Worm (Caenorhabditis elegans) whole organism, L4 larva: ENCODE results near the gene sca-1.

Experiments used
- D1046.2 ChIP-seq: fragments of 200-800 bp; sonication (Bioruptor generic); IDR thresholded peaks from 2 replicates; pipeline ENCODE4 v1.3.6; 2022; ENCODE audit warnings: missing genetic modification characterization, missing compliant biosample characterization
- F49E8.2 ChIP-seq: sonication (generic microtip); optimal IDR thresholded peaks from 2 replicates; lab custom pipeline; 2016; ENCODE audit warnings: missing compliant biosample characterization, mild to moderate bottlenecking, missing genetic modification characterization, borderline replicate concordance
- Y105C5A.15 ChIP-seq: fragments of 200-800 bp; sonication (Bioruptor generic); IDR thresholded peaks from 2 replicates; pipeline ENCODE4 v1.3.6; 2022; ENCODE audit warnings: missing genetic modification characterization, missing compliant biosample characterization
- Y48G9A.11 ChIP-seq: fragments of 200-800 bp; sonication (Bioruptor generic); IDR thresholded peaks from 2 replicates; pipeline ENCODE4 v1.3.6; 2022; ENCODE audit warnings: missing genetic modification reagents, missing genetic modification characterization, missing compliant biosample characterization
- aha-1 ChIP-seq: fragments of 150-350 bp; peaks from one replicate; lab custom pipeline; 2014; ENCODE audit warnings: missing biosample characterization, missing genetic modification characterization
- ama-1 ChIP-seq: fragments of 150-350 bp; optimal IDR thresholded peaks from 2 replicates; lab custom pipeline; 2014; ENCODE audit warnings: inconsistent platforms, mixed read lengths
- ceh-20 ChIP-seq: fragments of 200-800 bp; sonication (Bioruptor generic); IDR thresholded peaks from 2 replicates; pipeline ENCODE4 v1.3.6; 2022; ENCODE audit warnings: missing genetic modification reagents, missing genetic modification characterization, missing compliant biosample characterization
- ceh-28 ChIP-seq: fragments of 150-350 bp; optimal IDR thresholded peaks from 2 replicates; lab custom pipeline; 2014; ENCODE audit warnings: missing biosample characterization, missing genetic modification reagents, missing genetic modification characterization
- ceh-44 ChIP-seq: fragments of 200-800 bp; sonication (Bioruptor generic); IDR thresholded peaks from 2 replicates; pipeline ENCODE4 v1.3.6; 2022; ENCODE audit warnings: missing genetic modification reagents, missing genetic modification characterization, missing compliant biosample characterization
- dpl-1 ChIP-seq: fragments of 150-350 bp; optimal IDR thresholded peaks from 2 replicates; lab custom pipeline; 2014; ENCODE audit warnings: missing biosample characterization, missing genetic modification reagents, missing genetic modification characterization
- duxl-1 ChIP-seq: sonication (generic microtip); optimal IDR thresholded peaks from 2 replicates; lab custom pipeline; 2016; ENCODE audit warnings: mild to moderate bottlenecking, missing genetic modification characterization, moderate library complexity, missing compliant biosample characterization; ENCODE audit not compliant: poor library complexity
- dve-1 ChIP-seq: sonication (generic microtip); optimal IDR thresholded peaks from 2 replicates; lab custom pipeline; 2017; ENCODE audit warnings: antibody characterized with exemption, mild to moderate bottlenecking, missing genetic modification characterization, missing compliant biosample characterization; ENCODE audit not compliant: insufficient read depth
- egl-27 ChIP-seq: sonication (generic microtip); optimal IDR thresholded peaks from 3 replicates; lab custom pipeline; 2017; ENCODE audit warnings: missing biosample characterization, missing genetic modification reagents, missing genetic modification characterization
- fos-1 ChIP-seq: fragments of 150-350 bp; optimal IDR thresholded peaks from 2 replicates; lab custom pipeline; 2014; ENCODE audit warnings: missing biosample characterization, missing genetic modification characterization
- hlh-11 ChIP-seq: fragments of 200-800 bp; sonication (Bioruptor generic); optimal IDR thresholded peaks from 2 replicates; lab custom pipeline; 2018; ENCODE audit warnings: mild to moderate bottlenecking, missing genetic modification characterization, missing compliant biosample characterization
- hlh-30 ChIP-seq: sonication (generic microtip); optimal IDR thresholded peaks from 2 replicates; lab custom pipeline; 2017; ENCODE audit warnings: antibody characterized with exemption, mild to moderate bottlenecking, missing genetic modification characterization, missing compliant biosample characterization; ENCODE audit not compliant: insufficient read depth
- jun-1 ChIP-seq: fragments of 150-350 bp; optimal IDR thresholded peaks from 2 replicates; lab custom pipeline; 2014; ENCODE audit warnings: missing biosample characterization, missing genetic modification reagents, missing genetic modification characterization
- lim-7 ChIP-seq: fragments of 200-800 bp; sonication (Bioruptor generic); IDR thresholded peaks from 2 replicates; pipeline ENCODE4 v1.3.6; 2022; ENCODE audit warnings: missing genetic modification characterization, missing compliant biosample characterization
- lin-29 ChIP-seq: fragments of 200-800 bp; sonication (Bioruptor generic); IDR thresholded peaks from 2 replicates; pipeline ENCODE4 v1.3.6; 2022; ENCODE audit warnings: missing genetic modification reagents, missing genetic modification characterization, missing compliant biosample characterization
- lsy-2 ChIP-seq, 2 experiments: fragments of 150-350 bp in 1 of 2; sonication (generic microtip) in 1 of 2; optimal IDR thresholded peaks; 2 replicates each; lab custom pipeline; 2014 to 2017; ENCODE audit warnings: missing biosample characterization in 2 of 2, missing genetic modification characterization in 2 of 2
- mxl-3 ChIP-seq: fragments of 200-800 bp; sonication (Bioruptor generic); optimal IDR thresholded peaks from 2 replicates; lab custom pipeline; 2018; ENCODE audit warnings: mild to moderate bottlenecking, missing genetic modification characterization, missing compliant biosample characterization
- nhr-102 ChIP-seq: sonication (generic microtip); optimal IDR thresholded peaks from 2 replicates; lab custom pipeline; 2016; ENCODE audit warnings: mild to moderate bottlenecking, missing genetic modification characterization, moderate library complexity, missing compliant biosample characterization
- nhr-25 ChIP-seq: sonication (generic microtip); optimal IDR thresholded peaks from 2 replicates; lab custom pipeline; 2017; ENCODE audit warnings: missing genetic modification characterization, mild to moderate bottlenecking, missing compliant biosample characterization, antibody characterized with exemption, moderate library complexity, borderline replicate concordance; ENCODE audit not compliant: insufficient read depth
- nhr-42 ChIP-seq: fragments of 200-800 bp; sonication (Bioruptor generic); IDR thresholded peaks from 2 replicates; pipeline ENCODE4 v1.3.6; 2022; ENCODE audit warnings: missing genetic modification characterization, missing compliant biosample characterization
- nhr-77 ChIP-seq: fragments of 150-350 bp; optimal IDR thresholded peaks from 2 replicates; lab custom pipeline; 2014; ENCODE audit warnings: missing biosample characterization, missing genetic modification characterization
- pqm-1 ChIP-seq: sonication (generic microtip); optimal IDR thresholded peaks from 2 replicates; lab custom pipeline; 2017; ENCODE audit warnings: missing biosample characterization, missing genetic modification characterization
- skn-1 ChIP-seq: fragments of 150-350 bp; optimal IDR thresholded peaks from 2 replicates; lab custom pipeline; 2014; ENCODE audit warnings: missing biosample characterization, missing genetic modification characterization
- snpc-1.2 ChIP-seq: fragments of 200-800 bp; sonication (Bioruptor generic); IDR thresholded peaks from 2 replicates; pipeline ENCODE4 v1.3.6; 2022; ENCODE audit warnings: missing genetic modification reagents, missing genetic modification characterization, missing compliant biosample characterization
- snpc-4 ChIP-seq: fragments of 150-350 bp; optimal IDR thresholded peaks from 2 replicates; lab custom pipeline; 2014; ENCODE audit warnings: missing biosample characterization, missing genetic modification characterization
- tra-1 ChIP-seq: fragments of 200-800 bp; sonication (Bioruptor generic); IDR thresholded peaks from 2 replicates; pipeline ENCODE4 v1.3.6; 2022; ENCODE audit warnings: missing genetic modification reagents, missing genetic modification characterization, missing compliant biosample characterization
- unc-62 ChIP-seq, 3 experiments: fragments of 150-350 bp in 1 of 3; sonication (generic microtip); optimal IDR thresholded peaks in 2 of 3; peaks in 1 of 3; 1 replicate in 1 of 3; 2 replicates in 2 of 3; lab custom pipeline; 2014 to 2017; ENCODE audit warnings: missing biosample characterization in 3 of 3, missing genetic modification characterization in 3 of 3, missing genetic modification reagents in 3 of 3, missing genotype in 1 of 3
- zfp-3 ChIP-seq: fragments of 200-800 bp; sonication (Bioruptor generic); conservative IDR thresholded peaks from 2 replicates; pipeline ENCODE4 v1.3.6; 2022; ENCODE audit warnings: missing genetic modification reagents, missing genetic modification characterization, missing compliant biosample characterization
- zip-11 ChIP-seq: fragments of 200-800 bp; sonication (Bioruptor generic); IDR thresholded peaks from 2 replicates; pipeline ENCODE4 v1.3.6; 2022; ENCODE audit warnings: missing genetic modification characterization, missing compliant biosample characterization

sca-1 gene

DNA sequence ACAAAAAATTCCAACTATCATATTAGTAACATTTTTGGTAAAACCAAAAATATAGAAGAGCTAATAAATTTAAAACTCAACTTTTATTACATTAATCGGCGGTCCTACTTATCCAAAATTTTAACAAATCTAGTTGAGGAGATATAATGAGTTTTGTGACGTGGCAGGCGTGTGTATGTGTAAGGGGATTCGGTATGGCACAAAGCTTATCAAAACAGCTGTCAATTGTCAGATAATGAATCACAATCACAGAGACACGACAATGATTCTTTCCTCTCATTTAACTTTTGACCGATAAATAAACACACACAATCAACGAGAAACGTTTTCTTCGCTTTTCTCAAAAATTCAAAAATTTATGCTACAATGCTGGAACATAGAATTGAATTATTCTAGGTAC is 14.6 kb downstream of the sca-1 start, which contains the start of gene K11D9.3:
K11D9.3 (minus strand) TSS at position 181 of the 400 bp plus-strand sequence.
- TF ChIP-seq ceh-28 (tag; lab: Kevin White, UChicago) (no peak), nhr-77 (tag; lab: Kevin White, UChicago) (no peak), nhr-42 (no peak), hlh-11 (tag; lab: Kevin White, UChicago) (no peak), pqm-1 (no peak), tra-1 (no peak), ceh-20 (GFP tag; lab: Robert Waterston, UW) (no peak), egl-27 (tag; lab: Kevin White, UChicago) (no peak), skn-1 (tag; lab: Kevin White, UChicago) (no peak), lin-29 (GFP tag; lab: Robert Waterston, UW) (no peak)
- TF ChIP-seq, all 104 proteins: peak for 0

DNA sequence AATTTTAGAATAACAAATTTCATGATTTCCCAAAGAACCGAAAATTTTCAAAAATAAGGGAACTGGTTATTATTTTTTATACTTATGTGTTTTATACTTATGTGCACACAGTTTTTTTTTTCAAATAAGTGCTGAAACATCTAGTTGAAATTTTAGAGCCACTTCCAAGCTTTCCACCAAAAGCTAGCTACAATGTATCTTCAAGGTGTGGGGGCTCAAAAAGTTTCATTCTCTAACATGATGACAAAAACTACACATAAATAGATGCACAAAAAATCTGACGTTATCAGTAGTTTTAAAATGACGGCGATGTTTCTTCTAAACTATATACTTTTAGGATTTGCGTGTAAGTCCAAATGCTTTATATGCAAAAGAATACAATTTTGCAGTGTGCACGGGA is 22.6 kb downstream of the sca-1 start, which contains the start of gene clec-163:
clec-163 (plus strand) TSS at position 301 of the 400 bp plus-strand sequence.
- TF ChIP-seq egl-27 (tag; lab: Kevin White, UChicago) (no peak), hlh-30 (tag; lab: Kevin White, UChicago) (no peak), zip-11 (GFP tag; lab: Robert Waterston, UW) (no peak), lsy-2 (tag; optimal IDR thresholded peaks at IDR 0.05; lab: Kevin White, UChicago) (no peak), nhr-102 (no peak), duxl-1 (tag; lab: Kevin White, UChicago) (no peak), ceh-44 (GFP tag; lab: Robert Waterston, UW) (no peak), D1046.2 (no peak)

DNA sequence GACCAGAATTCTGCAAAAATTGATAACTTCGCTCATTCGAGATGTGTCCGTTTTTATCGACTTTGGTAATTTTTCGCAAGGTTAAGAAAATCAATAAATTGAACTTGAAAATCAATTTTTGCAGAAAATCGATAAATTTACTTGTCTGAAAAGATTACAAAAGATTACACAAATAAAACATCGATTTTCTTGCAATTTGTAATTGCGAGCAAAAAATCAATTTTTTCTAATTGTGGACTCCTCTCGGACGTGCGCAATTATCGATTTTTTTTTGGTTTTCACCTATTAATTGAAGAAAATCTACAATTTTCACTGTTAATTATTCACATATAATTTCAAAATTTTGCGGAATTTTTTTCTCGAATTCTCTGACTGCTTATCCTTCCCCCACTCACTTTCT is 25.4 kb downstream of the sca-1 start:
- TF ChIP-seq zfp-3 (GFP tag; lab: Robert Waterston, UW), result no peak
- TF ChIP-seq ceh-28 (tag; lab: Kevin White, UChicago), result peak; percentile 80
- TF ChIP-seq aha-1 (tag; lab: Kevin White, UChicago), result peak; percentile 16

DNA sequence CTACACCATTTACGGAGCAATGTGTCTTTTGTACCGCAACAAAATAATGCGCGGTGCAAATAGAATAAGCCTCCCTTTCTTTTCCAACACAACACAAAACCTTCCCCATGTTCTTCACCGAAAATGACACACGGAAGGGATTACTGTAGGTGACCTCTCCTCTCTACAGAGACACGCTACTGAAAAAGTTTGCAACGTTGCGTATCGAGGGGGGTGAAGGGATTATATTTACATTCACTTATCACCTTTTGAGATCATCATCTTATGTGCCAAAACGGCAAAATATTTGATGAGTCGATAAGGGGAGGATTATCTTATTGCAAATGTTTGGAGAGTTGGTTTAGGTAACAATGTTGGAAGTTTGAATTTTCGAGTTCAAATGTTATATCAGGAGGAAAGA is 33.6 kb downstream of the sca-1 start:
- TF ChIP-seq tra-1, result no peak
- TF ChIP-seq snpc-4 (tag; lab: Kevin White, UChicago), result no peak
- TF ChIP-seq mxl-3 (GFP tag; lab: Kevin White, UChicago), result no peak

DNA sequence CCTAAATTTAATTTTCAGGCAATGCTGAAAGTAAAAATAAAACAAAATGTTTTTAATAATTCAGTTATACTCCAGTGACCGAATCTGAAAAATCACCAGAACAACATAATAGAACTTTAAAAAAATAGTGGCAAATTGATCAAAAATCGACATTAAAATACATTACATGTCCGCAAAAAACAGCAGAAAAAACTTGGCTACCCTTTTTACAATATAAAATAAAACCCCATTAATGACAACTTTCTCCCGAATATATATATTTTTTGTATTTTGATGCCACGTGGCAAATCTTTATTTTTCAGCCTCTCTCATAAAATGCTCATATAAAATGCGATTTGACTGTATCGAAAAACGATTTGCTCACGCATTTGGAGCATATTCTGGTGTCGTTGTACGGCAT is 35.1 kb downstream of the sca-1 start, which contains the start of gene ptr-19:
ptr-19 (plus strand) TSS at position 301 of the 400 bp plus-strand sequence.
- TF ChIP-seq dve-1 (no peak), jun-1 (tag; lab: Kevin White, UChicago) (no peak), ama-1 (lab: Kevin White, UChicago) (no peak), Y48G9A.11 (GFP tag; lab: Robert Waterston, UW) (no peak), F49E8.2 (tag; lab: Kevin White, UChicago) (no peak), dpl-1 (GFP tag; lab: Kevin White, UChicago) (no peak), snpc-1.2 (no peak), Y105C5A.15 (GFP tag; lab: Robert Waterston, UW) (no peak), snpc-4 (tag; lab: Kevin White, UChicago) (no peak)

DNA sequence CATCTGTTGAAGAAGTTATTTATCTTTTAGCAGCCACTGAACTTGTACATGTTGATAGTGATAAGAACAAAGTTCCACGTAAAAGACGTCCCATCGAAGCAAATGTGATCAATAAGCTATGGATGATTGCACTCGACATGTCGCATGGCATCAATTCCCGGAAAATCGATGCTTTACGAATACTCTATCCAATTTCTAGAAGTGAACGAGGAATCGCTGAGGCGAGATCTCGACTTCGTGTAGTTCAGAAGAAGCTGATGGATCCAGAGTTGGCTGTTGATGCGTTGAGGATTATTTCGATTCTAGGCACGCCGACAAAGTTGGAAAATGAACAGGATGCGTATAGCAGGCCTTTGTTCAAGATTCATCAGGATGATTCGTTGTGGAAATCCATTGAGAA is 47.0 kb downstream of the sca-1 start:
- TF ChIP-seq nhr-25 (no peak), lim-7 (GFP tag; lab: Robert Waterston, UW) (no peak), fos-1 (tag; lab: Kevin White, UChicago) (no peak), unc-62 (GFP tag; optimal IDR thresholded peaks at IDR 0.05 in 1 of 2; lab: Kevin White, UChicago) (peak in 1 of 2 experiments; percentile 58), unc-62 (tag; optimal IDR thresholded peaks at IDR 0.05; lab: Kevin White, UChicago) (no peak), aha-1 (tag; lab: Kevin White, UChicago) (peak; percentile 79), lin-29 (GFP tag; lab: Robert Waterston, UW) (no peak)
- TF ChIP-seq, all 104 proteins: peak for 2
